Fruit fly (Drosophila melanogaster) whole organism, pupa: ENCODE results near the gene CG43672.

Source experiments
- CG12605 ChIP-seq: fragments of 200-800 bp; sonication (Bioruptor generic); IDR thresholded peaks from 2 replicates; pipeline ENCODE4 v1.3.6; 2022; ENCODE audit warnings: missing biosample characterization, missing genetic modification characterization
- CG34367 ChIP-seq: fragments of 200-800 bp; sonication (Bioruptor generic); optimal IDR thresholded peaks from 2 replicates; lab custom pipeline; 2018; ENCODE audit warnings: missing biosample characterization, mild to moderate bottlenecking, missing genetic modification characterization

- TF ChIP-seq CG34367 (tag; lab: Kevin White, UChicago): no peak
- TF ChIP-seq CG12605 (GFP tag; lab: Robert Waterston, UW): no peak
Observed at dm6 chrX:15759752-15760446, 12.9 kb upstream of the CG43672 start.
